Fruit fly (Drosophila melanogaster) whole organism, adult: ENCODE measurements around the gene Send1.

Experiments
- CG11617 ChIP-seq: fragments of 200-800 bp; sonication (Bioruptor generic); optimal IDR thresholded peaks from 2 replicates; lab custom pipeline; 2017; ENCODE audit warnings: mild to moderate bottlenecking, missing biosample characterization, missing genetic modification reagents, missing genetic modification characterization
- CG12768 ChIP-seq: fragments of 200-800 bp; sonication (Bioruptor generic); optimal IDR thresholded peaks from 2 replicates; lab custom pipeline; 2017; ENCODE audit warnings: missing biosample characterization, missing genetic modification characterization, mild to moderate bottlenecking, moderate library complexity, missing genetic modification reagents
- CG14711 ChIP-seq: fragments of 200-800 bp; sonication (Bioruptor generic); optimal IDR thresholded peaks from 2 replicates; lab custom pipeline; 2018; ENCODE audit warnings: missing biosample characterization, mild to moderate bottlenecking, missing genetic modification characterization, moderate library complexity
- CG1620 ChIP-seq: fragments of 200-800 bp; sonication (Bioruptor generic); optimal IDR thresholded peaks from 2 replicates; lab custom pipeline; 2016; ENCODE audit warnings: missing biosample characterization, missing genetic modification characterization
- CG33017 ChIP-seq: fragments of 200-800 bp; sonication (Bioruptor generic); optimal IDR thresholded peaks from 2 replicates; lab custom pipeline; 2018; ENCODE audit warnings: missing biosample characterization, mild to moderate bottlenecking, missing genetic modification characterization, moderate library complexity
- CG5204 ChIP-seq: fragments of 200-800 bp; sonication (Bioruptor generic); optimal IDR thresholded peaks from 2 replicates; lab custom pipeline; 2016; ENCODE audit warnings: missing biosample characterization, missing genetic modification characterization
- CG7045 ChIP-seq: fragments of 200-800 bp; sonication (Bioruptor generic); optimal IDR thresholded peaks from 2 replicates; lab custom pipeline; 2017; ENCODE audit warnings: missing biosample characterization, mild to moderate bottlenecking, missing genetic modification characterization
- CG7101 ChIP-seq: fragments of 200-800 bp; sonication (Bioruptor generic); optimal IDR thresholded peaks from 2 replicates; lab custom pipeline; 2018; ENCODE audit warnings: missing biosample characterization, mild to moderate bottlenecking, missing genetic modification characterization, moderate library complexity
- Clk ChIP-seq: fragments of 200-800 bp; sonication (Bioruptor generic); optimal IDR thresholded peaks from 2 replicates; lab custom pipeline; 2017; ENCODE audit warnings: missing biosample characterization, missing genetic modification characterization
- Crg-1 ChIP-seq: fragments of 200-800 bp; sonication (Bioruptor generic); optimal IDR thresholded peaks from 2 replicates; lab custom pipeline; 2016; ENCODE audit warnings: missing biosample characterization, missing genetic modification characterization
- Hr96 ChIP-seq: fragments of 200-800 bp; sonication (Bioruptor generic); optimal IDR thresholded peaks from 2 replicates; lab custom pipeline; 2016; ENCODE audit warnings: missing biosample characterization, missing genetic modification characterization
- Mnt ChIP-seq: fragments of 200-800 bp; sonication (Bioruptor generic); optimal IDR thresholded peaks from 2 replicates; lab custom pipeline; 2016; ENCODE audit warnings: missing biosample characterization, mild to moderate bottlenecking, missing genetic modification characterization
- bab1 ChIP-seq: fragments of 200-800 bp; sonication (Bioruptor generic); optimal IDR thresholded peaks from 3 replicates; lab custom pipeline; 2019; ENCODE audit warnings: missing biosample characterization, mild to moderate bottlenecking, missing genetic modification characterization, moderate library complexity
- cic ChIP-seq: fragments of 200-800 bp; sonication (Bioruptor generic); optimal IDR thresholded peaks from 2 replicates; lab custom pipeline; 2017; ENCODE audit warnings: missing biosample characterization, mild to moderate bottlenecking, missing genetic modification characterization, moderate library complexity
- cnc ChIP-seq, 2 experiments: fragments of >200 bp; optimal IDR thresholded peaks; 2 replicates each; lab custom pipeline; 2017
- kay ChIP-seq: fragments of 200-800 bp; sonication (Bioruptor generic); peaks from one replicate; lab custom pipeline; 2016; ENCODE audit warnings: missing biosample characterization, missing genetic modification characterization, borderline replicate concordance
- ovo ChIP-seq: fragments of 200-800 bp; sonication (Bioruptor generic); optimal IDR thresholded peaks from 2 replicates; lab custom pipeline; 2016; ENCODE audit warnings: missing biosample characterization, missing genetic modification characterization
- pad ChIP-seq: fragments of 200-800 bp; sonication (Bioruptor generic); optimal IDR thresholded peaks from 3 replicates; lab custom pipeline; 2017; ENCODE audit warnings: missing biosample characterization, missing genetic modification characterization, mild to moderate bottlenecking, moderate library complexity, missing genetic modification reagents
- tj ChIP-seq: fragments of 200-800 bp; sonication (Bioruptor generic); optimal IDR thresholded peaks from 3 replicates; lab custom pipeline; 2017; ENCODE audit warnings: missing biosample characterization, mild to moderate bottlenecking, missing genetic modification characterization, moderate library complexity
- toe ChIP-seq: fragments of 200-800 bp; sonication (Bioruptor generic); optimal IDR thresholded peaks from 2 replicates; lab custom pipeline; 2016; ENCODE audit warnings: missing biosample characterization, missing genetic modification characterization

The Send1 gene

dm6 chr2L:2249578-2249977 lies 5.3 kb downstream of the Send1 start:
- TF ChIP-seq kay (GFP tag; lab: Kevin White, UChicago), result no peak
- no peak for TF ChIP-seq CG1620 (GFP tag; lab: Kevin White, UChicago)

- TF ChIP-seq CG5204 (GFP tag; lab: Kevin White, UChicago) (no peak), kay (GFP tag; lab: Kevin White, UChicago) (no peak), CG7101 (no peak), cic (GFP tag; lab: Kevin White, UChicago) (no peak), Mnt (GFP tag; lab: Kevin White, UChicago) (no peak), ovo (no peak)
Observed at dm6 chr2L:2242783-2243182, 12.1 kb downstream of the Send1 start.

- TF ChIP-seq cic (GFP tag; lab: Kevin White, UChicago) (no peak), ovo (peak; percentile 27)
Observed at dm6 chr2L:2242139-2242538, 12.7 kb downstream of the Send1 start, which contains the start of gene CG4267. CG4267 (plus strand) TSS chr2L:2242378.

- TF ChIP-seq Crg-1 (GFP tag; lab: Kevin White, UChicago) (no peak), CG12768 (no peak), CG1620 (GFP tag; lab: Kevin White, UChicago) (no peak), Clk (GFP tag; lab: Kevin White, UChicago) (no peak), tj (GFP tag; lab: Kevin White, UChicago) (no peak), toe (no peak), CG11617 (GFP tag; lab: Kevin White, UChicago) (no peak), Mnt (GFP tag; lab: Kevin White, UChicago) (no peak), Hr96 (GFP tag; lab: Kevin White, UChicago) (no peak), ovo (no peak), cnc (optimal IDR thresholded peaks at IDR 0.05; lab: Kevin White, UChicago) (no peak), CG7045 (GFP tag; lab: Kevin White, UChicago) (no peak), kay (GFP tag; lab: Kevin White, UChicago) (no peak), pad (GFP tag; lab: Kevin White, UChicago) (no peak), CG14711 (tag; lab: Kevin White, UChicago) (no peak), CG7101 (no peak), bab1 (GFP tag; lab: Kevin White, UChicago) (no peak)
Observed at dm6 chr2L:2240493-2240892, 14.4 kb downstream of the Send1 start, which contains the start of gene Tengl1. Tengl1 (minus strand) TSS chr2L:2240593.

dm6 chr2L:2239284-2239683 lies 15.6 kb downstream of the Send1 start, which contains the start of gene Tengl2:
Tengl2 (minus strand) TSS chr2L:2239384.
- TF ChIP-seq CG33017 (tag; lab: Kevin White, UChicago) (no peak), kay (GFP tag; lab: Kevin White, UChicago) (no peak), CG5204 (GFP tag; lab: Kevin White, UChicago) (no peak), CG14711 (tag; lab: Kevin White, UChicago) (no peak), CG7101 (no peak), CG12768 (no peak), tj (GFP tag; lab: Kevin White, UChicago) (no peak), CG1620 (GFP tag; lab: Kevin White, UChicago) (no peak), ovo (no peak), CG7045 (GFP tag; lab: Kevin White, UChicago) (no peak), Clk (GFP tag; lab: Kevin White, UChicago) (no peak), CG11617 (GFP tag; lab: Kevin White, UChicago) (no peak), Crg-1 (GFP tag; lab: Kevin White, UChicago) (no peak), cnc (optimal IDR thresholded peaks at IDR 0.05; lab: Kevin White, UChicago) (no peak)

- no peak for TF ChIP-seq Crg-1 (GFP tag; lab: Kevin White, UChicago)
- TF ChIP-seq CG7045 (GFP tag; lab: Kevin White, UChicago), result no peak
- TF ChIP-seq cic (GFP tag; lab: Kevin White, UChicago), result no peak
- no peak for TF ChIP-seq CG12768
Observed at dm6 chr2L:2238151-2238550, 16.7 kb downstream of the Send1 start, which contains the start of gene Tengl3. Tengl3 (minus strand) TSS chr2L:2238251.

dm6 chr2L:2236722-2237121 lies 18.1 kb downstream of the Send1 start, which contains the start of gene Sec24CD:
Sec24CD (minus strand) TSS chr2L:2236844.
- TF ChIP-seq CG12768 (peak; percentile 39), kay (GFP tag; lab: Kevin White, UChicago) (peak; percentile 97), CG7101 (peak; percentile 30), CG11617 (GFP tag; lab: Kevin White, UChicago) (no peak), Mnt (GFP tag; lab: Kevin White, UChicago) (peak; percentile 33), cic (GFP tag; lab: Kevin White, UChicago) (peak; percentile 69), tj (GFP tag; lab: Kevin White, UChicago) (peak; percentile 22), Hr96 (GFP tag; lab: Kevin White, UChicago) (no peak), CG5204 (GFP tag; lab: Kevin White, UChicago) (no peak), bab1 (GFP tag; lab: Kevin White, UChicago) (peak; percentile 69), toe (no peak), ovo (no peak), cnc (optimal IDR thresholded peaks at IDR 0.05; lab: Kevin White, UChicago) (no peak)
